Fruit fly (Drosophila melanogaster) whole organism, embryonic: ENCODE measurements around the gene CG43163.

Experiments used
- Atf6 ChIP-seq: fragments of 200-800 bp; sonication (Bioruptor generic); IDR thresholded peaks from 2 replicates; pipeline ENCODE4 v1.3.6; 2022; ENCODE audit warnings: missing biosample characterization, missing genetic modification characterization
- CG10274 ChIP-seq: fragments of 200-800 bp; sonication (Bioruptor generic); optimal IDR thresholded peaks from 3 replicates; lab custom pipeline; 2017; ENCODE audit warnings: missing biosample characterization, mild to moderate bottlenecking, missing genetic modification characterization
- CG10321 ChIP-seq: fragments of 200-800 bp; sonication (Bioruptor generic); IDR thresholded peaks from 2 replicates; pipeline ENCODE4 v1.3.6; 2022; ENCODE audit warnings: missing biosample characterization, missing genetic modification characterization
- CG10654 ChIP-seq: fragments of 200-800 bp; sonication (Bioruptor generic); optimal IDR thresholded peaks from 2 replicates; lab custom pipeline; 2016; ENCODE audit warnings: missing biosample characterization, missing genetic modification characterization
- CG11085 ChIP-seq: fragments of 200-800 bp; sonication (Bioruptor generic); IDR thresholded peaks from 2 replicates; pipeline ENCODE4 v1.3.6; 2022; ENCODE audit warnings: missing biosample characterization, missing genetic modification characterization
- CG11093 ChIP-seq: fragments of 200-800 bp; sonication (Bioruptor generic); IDR thresholded peaks from 3 replicates; pipeline ENCODE4 v1.3.6; 2022; ENCODE audit warnings: missing biosample characterization, missing genetic modification characterization
- CG1233 ChIP-seq: fragments of 200-800 bp; sonication (Bioruptor generic); optimal IDR thresholded peaks from 4 replicates; lab custom pipeline; 2018; ENCODE audit warnings: missing biosample characterization, mild to moderate bottlenecking, missing genetic modification characterization
- CG14860 ChIP-seq: fragments of 200-800 bp; sonication (Bioruptor generic); IDR thresholded peaks from 3 replicates; pipeline ENCODE4 v1.3.6; 2022; ENCODE audit warnings: missing biosample characterization, missing genetic modification characterization; ENCODE audit not compliant: partially characterized antibody
- CG1529 ChIP-seq: fragments of 200-800 bp; sonication (Bioruptor generic); optimal IDR thresholded peaks from 3 replicates; lab custom pipeline; 2018; ENCODE audit warnings: missing biosample characterization, missing genetic modification characterization
- CG16815 ChIP-seq: fragments of 200-800 bp; sonication (Bioruptor generic); optimal IDR thresholded peaks from 3 replicates; lab custom pipeline; 2017; ENCODE audit warnings: missing biosample characterization, mild to moderate bottlenecking, missing genetic modification characterization
- CG16863 ChIP-seq: fragments of 200-800 bp; sonication (Bioruptor generic); optimal IDR thresholded peaks from 3 replicates; lab custom pipeline; 2016; ENCODE audit warnings: missing biosample characterization, missing genetic modification characterization
- CG2712 ChIP-seq: fragments of 200-800 bp; optimal IDR thresholded peaks from 3 replicates; lab custom pipeline; 2019; ENCODE audit warnings: missing biosample characterization, mild to moderate bottlenecking, missing genetic modification characterization, moderate library complexity
- CG33557 ChIP-seq: fragments of 200-800 bp; sonication (Bioruptor generic); optimal IDR thresholded peaks from 2 replicates; lab custom pipeline; 2019; ENCODE audit warnings: missing biosample characterization, mild to moderate bottlenecking, missing genetic modification characterization, moderate library complexity
- CG34224 ChIP-seq: fragments of 200-800 bp; sonication (Bioruptor generic); IDR thresholded peaks from 3 replicates; pipeline ENCODE4 v1.3.6; 2022; ENCODE audit warnings: missing biosample characterization, missing genetic modification characterization; ENCODE audit not compliant: partially characterized antibody
- CG34422 ChIP-seq: fragments of 200-800 bp; sonication (Bioruptor generic); IDR thresholded peaks from 3 replicates; pipeline ENCODE4 v1.3.6; 2022; ENCODE audit warnings: missing biosample characterization, missing genetic modification characterization
- CG3995 ChIP-seq: fragments of 200-800 bp; sonication (Bioruptor generic); optimal IDR thresholded peaks from 3 replicates; lab custom pipeline; 2016; ENCODE audit warnings: missing biosample characterization, missing genetic modification characterization
- CG5245 ChIP-seq: fragments of 200-800 bp; sonication (Bioruptor generic); optimal IDR thresholded peaks from 3 replicates; lab custom pipeline; 2016; ENCODE audit warnings: missing biosample characterization, missing genetic modification characterization
- CG6854 ChIP-seq: fragments of 200-800 bp; sonication (Bioruptor generic); optimal IDR thresholded peaks from 3 replicates; lab custom pipeline; 2017; ENCODE audit warnings: missing biosample characterization, mild to moderate bottlenecking, missing genetic modification characterization
- CG7745 ChIP-seq: fragments of 200-800 bp; sonication (Bioruptor generic); optimal IDR thresholded peaks from 2 replicates; lab custom pipeline; 2018; ENCODE audit warnings: missing biosample characterization, mild to moderate bottlenecking, missing genetic modification characterization, moderate library complexity
- CG7963 ChIP-seq: fragments of 200-800 bp; sonication (Bioruptor generic); IDR thresholded peaks from 3 replicates; pipeline ENCODE4 v1.3.6; 2022; ENCODE audit warnings: missing biosample characterization, missing genetic modification characterization; ENCODE audit not compliant: partially characterized antibody
- CG9215 ChIP-seq: fragments of 200-800 bp; sonication (Bioruptor generic); IDR thresholded peaks from 2 replicates; pipeline ENCODE4 v1.3.6; 2022; ENCODE audit warnings: missing biosample characterization, missing genetic modification characterization
- CkIIα-i1 ChIP-seq: fragments of 200-800 bp; sonication (Bioruptor generic); IDR thresholded peaks from 2 replicates; pipeline ENCODE4 v1.3.6; 2022; ENCODE audit warnings: missing biosample characterization, missing genetic modification characterization
- D19A ChIP-seq: fragments of 200-800 bp; optimal IDR thresholded peaks from 3 replicates; lab custom pipeline; 2019; ENCODE audit warnings: missing biosample characterization, mild to moderate bottlenecking, missing genetic modification characterization, moderate library complexity
- Dfd ChIP-seq, 2 experiments: fragments of >200 bp; optimal IDR thresholded peaks; 2 replicates each; lab custom pipeline; 2017; ENCODE audit warnings: missing biosample characterization in 2 of 2, missing genetic modification characterization in 2 of 2
- Dp ChIP-seq: fragments of 200-800 bp; sonication (Bioruptor generic); optimal IDR thresholded peaks from 2 replicates; lab custom pipeline; 2018; ENCODE audit warnings: missing biosample characterization, mild to moderate bottlenecking, missing genetic modification characterization, moderate library complexity
- Fer2 ChIP-seq: fragments of 200-800 bp; sonication (Bioruptor generic); optimal IDR thresholded peaks from 2 replicates; lab custom pipeline; 2018; ENCODE audit warnings: missing biosample characterization, mild to moderate bottlenecking, missing genetic modification characterization, moderate library complexity
- Hr39 ChIP-seq: fragments of >200 bp; optimal IDR thresholded peaks from 2 replicates; lab custom pipeline; 2017
- Kr ChIP-seq: fragments of 200-800 bp; sonication (Bioruptor generic); optimal IDR thresholded peaks from 2 replicates; lab custom pipeline; 2017; ENCODE audit warnings: missing biosample characterization, mild to moderate bottlenecking, missing genetic modification characterization
- Meics ChIP-seq: fragments of 200-800 bp; sonication (Bioruptor generic); optimal IDR thresholded peaks from 2 replicates; lab custom pipeline; 2017; ENCODE audit warnings: missing biosample characterization, mild to moderate bottlenecking, missing genetic modification characterization
- Mes4 ChIP-seq: fragments of 200-800 bp; sonication (Bioruptor generic); optimal IDR thresholded peaks from 2 replicates; lab custom pipeline; 2016; ENCODE audit warnings: missing biosample characterization, missing genetic modification characterization
- NK7.1 ChIP-seq: fragments of 200-800 bp; sonication (Bioruptor generic); optimal IDR thresholded peaks from 3 replicates; lab custom pipeline; 2016; ENCODE audit warnings: missing biosample characterization, missing genetic modification characterization
- Poxn ChIP-seq: fragments of 200-800 bp; sonication (Bioruptor generic); IDR thresholded peaks from 2 replicates; pipeline ENCODE4 v1.3.6; 2022; ENCODE audit warnings: missing biosample characterization, missing genetic modification characterization
- Spps ChIP-seq: fragments of 200-800 bp; sonication (Bioruptor generic); optimal IDR thresholded peaks from 2 replicates; lab custom pipeline; 2018; ENCODE audit warnings: missing biosample characterization, mild to moderate bottlenecking, missing genetic modification characterization
- ase ChIP-seq: fragments of 200-800 bp; sonication (Bioruptor generic); IDR thresholded peaks from 3 replicates; pipeline ENCODE4 v1.3.6; 2022; ENCODE audit warnings: missing biosample characterization, missing genetic modification characterization
- ato ChIP-seq: fragments of 200-800 bp; sonication (Bioruptor generic); IDR thresholded peaks from 2 replicates; pipeline ENCODE4 v1.3.6; 2022; ENCODE audit warnings: missing biosample characterization, missing genetic modification characterization; ENCODE audit not compliant: partially characterized antibody
- crc ChIP-seq: fragments of 200-800 bp; sonication (Bioruptor generic); optimal IDR thresholded peaks from 2 replicates; lab custom pipeline; 2016; ENCODE audit warnings: missing biosample characterization, missing genetic modification characterization
- dpn ChIP-seq, 2 experiments: fragments of 200-800 bp; sonication (Bioruptor generic); optimal IDR thresholded peaks; 3 replicates each; lab custom pipeline; 2016; ENCODE audit warnings: missing biosample characterization in 2 of 2, missing genetic modification characterization in 2 of 2
- exex ChIP-seq: fragments of 200-800 bp; sonication (Bioruptor generic); optimal IDR thresholded peaks from 4 replicates; lab custom pipeline; 2018; ENCODE audit warnings: missing biosample characterization, mild to moderate bottlenecking, missing genetic modification characterization, moderate library complexity
- gcm2 ChIP-seq: fragments of 200-800 bp; sonication (Bioruptor generic); optimal IDR thresholded peaks from 2 replicates; lab custom pipeline; 2016; ENCODE audit warnings: missing biosample characterization, missing genetic modification characterization
- her ChIP-seq: fragments of 200-800 bp; sonication (Bioruptor generic); optimal IDR thresholded peaks from 2 replicates; lab custom pipeline; 2016; ENCODE audit warnings: missing biosample characterization, missing genetic modification characterization
- knrl ChIP-seq: fragments of 200-800 bp; sonication (Bioruptor generic); IDR thresholded peaks from 3 replicates; pipeline ENCODE4 v1.3.6; 2022; ENCODE audit warnings: missing biosample characterization, missing genetic modification characterization; ENCODE audit not compliant: partially characterized antibody
- lov ChIP-seq, 2 experiments: fragments of 200-800 bp in 1 of 2; fragments of >200 bp in 1 of 2; sonication (Bioruptor generic) in 1 of 2; IDR thresholded peaks in 1 of 2; optimal IDR thresholded peaks in 1 of 2; 2 replicates in 1 of 2; 3 replicates in 1 of 2; pipeline versions ENCODE4 v1.3.6 to Lab custom; 2017 to 2022; ENCODE audit warnings: missing biosample characterization in 1 of 2, missing genetic modification characterization in 1 of 2
- pan ChIP-seq, 4 experiments: fragments of >200 bp in 3 of 4; fragments of 200-800 bp in 1 of 4; sonication (Bioruptor generic) in 1 of 4; optimal IDR thresholded peaks in 3 of 4; IDR thresholded peaks in 1 of 4; 2 replicates each; pipeline versions ENCODE4 v1.3.6 to Lab custom; 2017 to 2022; ENCODE audit warnings: missing biosample characterization in 2 of 4, missing genetic modification characterization in 2 of 4, mixed read lengths in 1 of 4
- salm ChIP-seq: fragments of 200-800 bp; sonication (Bioruptor generic); optimal IDR thresholded peaks from 2 replicates; lab custom pipeline; 2018; ENCODE audit warnings: missing biosample characterization, mild to moderate bottlenecking, missing genetic modification characterization
- sim ChIP-seq: fragments of 200-800 bp; sonication (Bioruptor generic); IDR thresholded peaks from 2 replicates; pipeline ENCODE4 v1.3.6; 2022; ENCODE audit warnings: missing biosample characterization, missing genetic modification characterization
- sr ChIP-seq: fragments of 200-800 bp; sonication (Bioruptor generic); IDR thresholded peaks from 3 replicates; pipeline ENCODE4 v1.3.6; 2022; ENCODE audit warnings: missing biosample characterization, missing genetic modification characterization
- stc ChIP-seq: fragments of 200-800 bp; sonication (Bioruptor generic); IDR thresholded peaks from 2 replicates; pipeline ENCODE4 v1.3.6; 2022; ENCODE audit warnings: missing biosample characterization, missing genetic modification characterization
- tio ChIP-seq: fragments of 200-800 bp; sonication (Bioruptor generic); optimal IDR thresholded peaks from 2 replicates; lab custom pipeline; 2017; ENCODE audit warnings: missing biosample characterization, missing genetic modification characterization, inconsistent platforms
- tup ChIP-seq: fragments of 200-800 bp; sonication (Bioruptor generic); optimal IDR thresholded peaks from 2 replicates; lab custom pipeline; 2016; ENCODE audit warnings: missing biosample characterization, mild to moderate bottlenecking, missing genetic modification characterization, moderate library complexity
- twi ChIP-seq: fragments of 200-800 bp; optimal IDR thresholded peaks from 2 replicates; lab custom pipeline; 2019; ENCODE audit warnings: missing biosample characterization, mild to moderate bottlenecking, missing genetic modification characterization, moderate library complexity

CG43163 gene

DNA sequence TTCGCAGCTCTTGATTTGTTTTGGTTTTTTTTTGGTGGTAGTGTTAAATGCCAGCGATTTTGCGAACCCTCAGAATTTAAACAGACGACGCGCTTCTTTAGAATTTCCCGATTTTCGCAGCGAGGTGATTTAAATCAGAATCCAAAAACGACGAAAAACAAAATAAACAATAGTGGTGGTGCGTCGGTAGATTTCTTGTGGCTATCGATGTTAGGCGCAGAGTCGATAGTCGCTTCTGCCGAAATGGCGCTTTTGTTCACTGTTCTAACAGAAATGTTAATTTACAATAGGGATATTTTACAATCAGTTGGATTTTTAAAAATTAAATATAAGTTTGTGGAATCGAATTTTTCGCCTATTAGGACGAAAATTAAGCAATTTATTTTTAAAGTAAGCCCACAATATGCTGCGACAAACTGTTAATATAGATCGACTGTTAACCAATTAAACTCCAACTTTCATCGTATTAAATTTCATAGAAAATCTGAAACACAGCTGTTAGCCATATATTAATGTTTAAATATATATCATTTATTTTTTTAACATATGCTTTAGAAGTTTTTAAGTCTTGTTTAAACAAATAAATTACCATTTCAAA is 57.6 kb downstream of the CG43163 start, which contains the start of gene CG6983 (continued):
- TF ChIP-seq D19A (tag; lab: Kevin White, UChicago) (no peak), sr (GFP tag; lab: Robert Waterston, UW) (no peak), CG16815 (no peak), CG7745 (tag; lab: Kevin White, UChicago) (no peak), CG33557 (GFP tag; lab: Kevin White, UChicago) (no peak), sim (GFP tag; lab: Robert Waterston, UW) (no peak), salm (tag; lab: Kevin White, UChicago) (no peak), Spps (tag; lab: Kevin White, UChicago) (no peak), CG2712 (tag; lab: Kevin White, UChicago) (no peak), NK7.1 (GFP tag; lab: Kevin White, UChicago) (no peak), CG11085 (GFP tag; lab: Robert Waterston, UW) (no peak), CG14860 (GFP tag; lab: Robert Waterston, UW) (no peak), CG1233 (GFP tag; lab: Kevin White, UChicago) (no peak), Dp (GFP tag; lab: Kevin White, UChicago) (peak; percentile 55), ato (GFP tag; lab: Robert Waterston, UW) (no peak; the same call in none of the 2 replicates), ase (GFP tag; lab: Robert Waterston, UW) (no peak), tio (no peak), Dfd (GFP tag; optimal IDR thresholded peaks at IDR 0.05; lab: Kevin White, UChicago) (no peak), Mes4 (GFP tag; lab: Kevin White, UChicago) (no peak), stc (no peak), Kr (no peak), CG11093 (no peak), CG34422 (peak; percentile 8; the same call in 1 of the 3 replicates), CG10274 (GFP tag; lab: Kevin White, UChicago) (no peak), Atf6 (GFP tag; lab: Robert Waterston, UW) (no peak), Fer2 (tag; lab: Kevin White, UChicago) (no peak), dpn (GFP tag; optimal IDR thresholded peaks at IDR 0.05; lab: Kevin White, UChicago) (peak in 1 of 2 experiments; percentile 0), CG7963 (GFP tag; lab: Robert Waterston, UW) (no peak), CG5245 (no peak), her (no peak), gcm2 (GFP tag; lab: Kevin White, UChicago) (no peak), CG34224 (GFP tag; lab: Robert Waterston, UW) (peak; percentile 75; the same call in 2 of the 3 replicates), CG16863 (GFP tag; lab: Kevin White, UChicago) (no peak), knrl (GFP tag; lab: Robert Waterston, UW) (peak; percentile 76), CG6854 (GFP tag; lab: Kevin White, UChicago) (no peak), CG10654 (GFP tag; lab: Kevin White, UChicago) (no peak), CG1529 (GFP tag; lab: Kevin White, UChicago) (no peak), CG10321 (GFP tag; lab: Robert Waterston, UW) (no peak), exex (tag; lab: Kevin White, UChicago) (no peak), Hr39 (lab: Kevin White, UChicago) (no peak), CG3995 (GFP tag; lab: Kevin White, UChicago) (peak; percentile 83), twi (tag; lab: Kevin White, UChicago) (no peak), CkIIα-i1 (no peak), tup (no peak), Meics (GFP tag; lab: Kevin White, UChicago) (no peak), lov (optimal IDR thresholded peaks at IDR 0.05; lab: Kevin White, UChicago) (no peak), lov (GFP tag; IDR thresholded peaks at IDR 0.05; lab: Robert Waterston, UW) (no peak), crc (GFP tag; lab: Kevin White, UChicago) (no peak), pan (optimal IDR thresholded peaks at IDR 0.05; lab: Kevin White, UChicago) (no peak), pan (GFP tag; optimal IDR thresholded peaks at IDR 0.05 in 1 of 2, IDR thresholded peaks at IDR 0.05 in 1 of 2) (no peak), CG9215 (no peak), Poxn (GFP tag; lab: Robert Waterston, UW) (no peak)
